Worm (Caenorhabditis elegans): Measurements from ENCODE around the gene npax-2.

Gene npax-2

ce11 chrX:2164751-2165150, 14.8 kb upstream of the npax-2 start, which contains the start of gene F48B9.3:
Gene F48B9.3 (plus strand): TSS chrX:2165051.
- TF ChIP-seq unc-39 (tag; optimal IDR thresholded peaks at IDR 0.05) (no peak), ceh-20 (GFP tag; IDR thresholded peaks at IDR 0.05) (no peak), egl-27 (tag; optimal IDR thresholded peaks at IDR 0.05) (no peak), lsy-2 (tag; optimal IDR thresholded peaks at IDR 0.05) (no peak), duxl-1 (tag; optimal IDR thresholded peaks at IDR 0.05; ENCODE audit: poor library complexity) (no peak), unc-62 (GFP tag; optimal IDR thresholded peaks at IDR 0.05 in 1 of 2) (no peak), unc-62 (tag; optimal IDR thresholded peaks at IDR 0.05) (no peak), nhr-6 (tag; optimal IDR thresholded peaks at IDR 0.05) (no peak), nhr-28 (tag; optimal IDR thresholded peaks at IDR 0.05) (no peak), snpc-1.2 (GFP tag; IDR thresholded peaks at IDR 0.05) (no peak), vab-7 (GFP tag; IDR thresholded peaks at IDR 0.05) (no peak), nhr-76 (tag; optimal IDR thresholded peaks at IDR 0.05) (no peak), lin-1 (GFP tag; IDR thresholded peaks at IDR 0.05) (no peak), daf-16 (GFP tag; optimal IDR thresholded peaks at IDR 0.05) (no peak), daf-16 (tag; optimal IDR thresholded peaks at IDR 0.05) (no peak), mxl-3 (GFP tag; optimal IDR thresholded peaks at IDR 0.05) (no peak), cey-2 (tag; optimal IDR thresholded peaks at IDR 0.05; ENCODE audit: borderline replicate concordance, insufficient read depth) (no peak), nhr-102 (tag; optimal IDR thresholded peaks at IDR 0.05) (no peak)

- TF ChIP-seq lim-7 (GFP tag; IDR thresholded peaks at IDR 0.05) = no peak
- TF ChIP-seq tra-1 (GFP tag; IDR thresholded peaks at IDR 0.05) = no peak
- TF ChIP-seq F26F4.8 (GFP tag; conservative IDR thresholded peaks at IDR 0.05) = no peak
- TF ChIP-seq F37D6.2 (tag; optimal IDR thresholded peaks at IDR 0.05) = no peak
- TF ChIP-seq vab-7 (GFP tag; IDR thresholded peaks at IDR 0.05) = no peak
- TF ChIP-seq ZK546.5 (tag; optimal IDR thresholded peaks at IDR 0.05) = no peak
- TF ChIP-seq ceh-82 (tag; optimal IDR thresholded peaks at IDR 0.05) = no peak
- no peak for TF ChIP-seq daf-8 (GFP tag; IDR thresholded peaks at IDR 0.05)
- TF ChIP-seq nhr-41 (GFP tag; IDR thresholded peaks at IDR 0.05) = no peak
- no peak for TF ChIP-seq pha-4 (GFP tag; IDR thresholded peaks at IDR 0.05)
- no peak for TF ChIP-seq pha-4 (tag; optimal IDR thresholded peaks at IDR 0.05)
- no peak for TF ChIP-seq Y75B8A.6 (GFP tag; IDR thresholded peaks at IDR 0.05)
- no peak for TF ChIP-seq tag-97 (GFP tag; IDR thresholded peaks at IDR 0.05)
- TF ChIP-seq zag-1 (tag; optimal IDR thresholded peaks at IDR 0.05) = no peak
- TF ChIP-seq madf-9 (GFP tag; conservative IDR thresholded peaks at IDR 0.05) = no peak
- no peak for TF ChIP-seq mdl-1 (tag; optimal IDR thresholded peaks at IDR 0.05)
- no peak for TF ChIP-seq ceh-44 (GFP tag; IDR thresholded peaks at IDR 0.05)
- TF ChIP-seq saeg-2 (GFP tag; IDR thresholded peaks at IDR 0.05) = no peak
Observed at ce11 chrX:2163084-2163483, 13.2 kb upstream of the npax-2 start, which contains the start of gene pdf-2. Gene pdf-2 (plus strand): TSS chrX:2163384.

ce11 chrX:2157855-2158254, 7.9 kb upstream of the npax-2 start:
- no peak for TF ChIP-seq ceh-82 (tag; optimal IDR thresholded peaks at IDR 0.05)
- no peak for TF ChIP-seq lin-15B (tag; optimal IDR thresholded peaks at IDR 0.05)
- no peak for TF ChIP-seq mdt-29 (GFP tag; IDR thresholded peaks at IDR 0.05)
- TF ChIP-seq mxl-3 (GFP tag; optimal IDR thresholded peaks at IDR 0.05) = peak; percentile 45
- no peak for TF ChIP-seq T20F7.1 (GFP tag; optimal IDR thresholded peaks at IDR 0.05)
- TF ChIP-seq mes-2 (tag; optimal IDR thresholded peaks at IDR 0.05; ENCODE audit: poor library complexity, severe bottlenecking) = no peak
- no peak for TF ChIP-seq attf-4 (tag; optimal IDR thresholded peaks at IDR 0.05)
- TF ChIP-seq ztf-7 (tag; optimal IDR thresholded peaks at IDR 0.05) = no peak
- TF ChIP-seq hlh-11 (tag; optimal IDR thresholded peaks at IDR 0.05) = peak; percentile 20
- no peak for TF ChIP-seq nhr-48 (tag; optimal IDR thresholded peaks at IDR 0.05)
- peak; percentile 11 for TF ChIP-seq pqm-1 (tag; optimal IDR thresholded peaks at IDR 0.05)
- peak; percentile 23 for TF ChIP-seq hlh-30 (tag; optimal IDR thresholded peaks at IDR 0.05; ENCODE audit: insufficient read depth)
- TF ChIP-seq nhr-10 (tag; optimal IDR thresholded peaks at IDR 0.05) = no peak
- no peak for TF ChIP-seq ceh-28 (tag; optimal IDR thresholded peaks at IDR 0.05)
- no peak for TF ChIP-seq ctbp-1 (GFP tag; IDR thresholded peaks at IDR 0.05)
- TF ChIP-seq madf-9 (GFP tag; conservative IDR thresholded peaks at IDR 0.05) = no peak
- TF ChIP-seq Y48G9A.11 (GFP tag; IDR thresholded peaks at IDR 0.05) = no peak
- TF ChIP-seq hmg-1.1 (GFP tag; IDR thresholded peaks at IDR 0.05) = no peak
- no peak for TF ChIP-seq mep-1 (tag; optimal IDR thresholded peaks at IDR 0.05)
- TF ChIP-seq lsy-2 (tag; optimal IDR thresholded peaks at IDR 0.05) = no peak

Data from whole organism, L4 larva.